Worm (Caenorhabditis elegans): ENCODE data around the gene best-18.

DNA sequence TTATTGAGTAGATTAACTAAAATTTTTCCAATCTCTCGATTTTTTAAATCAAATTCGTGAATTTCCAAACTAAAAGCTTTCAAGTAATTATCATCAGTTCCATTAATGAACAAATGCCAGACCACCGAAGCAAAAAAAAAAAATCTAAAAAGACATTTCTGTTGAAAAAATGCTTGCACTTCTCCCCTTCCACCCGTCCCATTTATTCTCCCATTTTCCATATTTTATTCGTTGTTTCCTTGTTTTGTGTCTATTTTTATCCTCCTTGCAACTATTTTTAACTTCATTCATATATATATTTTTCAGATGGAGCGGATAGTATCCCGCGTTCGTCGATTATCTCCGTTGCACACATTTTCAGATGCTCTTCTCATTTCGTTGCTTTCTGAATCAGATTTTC is 23.3 kb upstream of the best-18 start, which contains the start of gene epac-1:
- no peak for TF ChIP-seq him-1 (tag; optimal IDR thresholded peaks at IDR 0.05)
- no peak for TF ChIP-seq W03F9.2 (tag; optimal IDR thresholded peaks at IDR 0.05)
- TF ChIP-seq dao-5 (tag; optimal IDR thresholded peaks at IDR 0.05): no peak
